Worm (Caenorhabditis elegans) whole organism, late embryonic: Measurements from ENCODE around the gene F45D3.1.

Source experiments
- T23F11.4 ChIP-seq: fragments of 200-800 bp; sonication (Bioruptor generic); optimal IDR thresholded peaks from 2 replicates; lab custom pipeline; 2018; ENCODE audit warnings: mild to moderate bottlenecking, missing genetic modification characterization, missing compliant biosample characterization
- ceh-14 ChIP-seq: sonication (generic microtip); optimal IDR thresholded peaks from 2 replicates; lab custom pipeline; 2016; ENCODE audit warnings: missing genotype, missing genetic modification characterization, missing compliant biosample characterization
- ceh-19 ChIP-seq: fragments of 200-800 bp; sonication (Bioruptor generic); optimal IDR thresholded peaks from 2 replicates; lab custom pipeline; 2018; ENCODE audit warnings: mild to moderate bottlenecking, missing genetic modification characterization, missing compliant biosample characterization
- ceh-31 ChIP-seq: sonication (generic microtip); optimal IDR thresholded peaks from 2 replicates; lab custom pipeline; 2016; ENCODE audit warnings: missing genetic modification characterization, missing compliant biosample characterization
- ceh-45 ChIP-seq: fragments of 200-800 bp; sonication (Bioruptor generic); IDR thresholded peaks from 2 replicates; pipeline ENCODE4 v1.3.6; 2022; ENCODE audit warnings: missing genetic modification reagents, missing genetic modification characterization, missing compliant biosample characterization
- dmd-4 ChIP-seq: sonication (generic microtip); optimal IDR thresholded peaks from 2 replicates; lab custom pipeline; 2016; ENCODE audit warnings: borderline replicate concordance, missing genetic modification characterization, missing compliant biosample characterization
- pax-1 ChIP-seq: fragments of 150-350 bp; optimal IDR thresholded peaks from 2 replicates; lab custom pipeline; 2014; ENCODE audit warnings: missing biosample characterization, missing genetic modification characterization
- pha-4 ChIP-seq: fragments of 150-350 bp; optimal IDR thresholded peaks from 2 replicates; lab custom pipeline; 2018; ENCODE audit warnings: missing biosample characterization, missing genetic modification reagents, missing genetic modification characterization
- tbx-2 ChIP-seq: sonication (generic microtip); optimal IDR thresholded peaks from 2 replicates; lab custom pipeline; 2016; ENCODE audit warnings: missing genetic modification characterization, missing compliant biosample characterization

ce11 chrV:12517148-12517547, 9.7 kb upstream of the F45D3.1 start, which contains the start of gene cal-1:
- TF ChIP-seq pha-4 (no peak), ceh-31 (no peak), ceh-19 (no peak), T23F11.4 (no peak), pax-1 (tag; lab: Kevin White, UChicago) (no peak), ceh-45 (no peak), dmd-4 (tag; lab: Kevin White, UChicago) (no peak), tbx-2 (tag; lab: Kevin White, UChicago) (no peak), ceh-14 (tag; lab: Kevin White, UChicago) (no peak)
